Worm (Caenorhabditis elegans) whole organism, L4/young adult: ENCODE data around the gene gna-1.

Experiments
- W03F9.2 ChIP-seq: fragments of 150-350 bp; optimal IDR thresholded peaks from 2 replicates; lab custom pipeline; 2014; ENCODE audit warnings: missing biosample characterization, missing genetic modification characterization
- dao-5 ChIP-seq: sonication (generic microtip); optimal IDR thresholded peaks from 2 replicates; lab custom pipeline; 2016; ENCODE audit warnings: missing genotype, missing genetic modification characterization, moderate library complexity, missing compliant biosample characterization

ce11 chrV:10357467-10357953 is 37.6 kb upstream of the gna-1 start, which contains the start of gene ceeh-2:
- no peak for TF ChIP-seq dao-5 (tag; lab: Kevin White, UChicago)
- TF ChIP-seq W03F9.2 (tag; lab: Kevin White, UChicago): no peak
